Fruit fly (Drosophila melanogaster) whole organism, prepupa: ENCODE data around the gene CG5149.
A peak's percentile ranks its signal among the peaks of the same experiment; 100 is the strongest.

ENCODE experiments used
- Blimp-1 ChIP-seq: fragments of 200-800 bp; sonication (Bioruptor generic); optimal IDR thresholded peaks from 3 replicates; lab custom pipeline; 2017; ENCODE audit warnings: missing biosample characterization, missing genetic modification characterization, mild to moderate bottlenecking, moderate library complexity, missing genetic modification reagents
- CG10631 ChIP-seq: fragments of 200-800 bp; sonication (Bioruptor generic); optimal IDR thresholded peaks from 2 replicates; lab custom pipeline; 2016; ENCODE audit warnings: missing biosample characterization, missing genetic modification characterization
- CG10669 ChIP-seq: fragments of 200-800 bp; sonication (Bioruptor generic); optimal IDR thresholded peaks from 3 replicates; lab custom pipeline; 2018; ENCODE audit warnings: missing biosample characterization, mild to moderate bottlenecking, missing genetic modification characterization, moderate library complexity
- CG11762 ChIP-seq: fragments of 200-800 bp; sonication (Bioruptor generic); optimal IDR thresholded peaks from 3 replicates; lab custom pipeline; 2016; ENCODE audit warnings: missing biosample characterization, missing genetic modification characterization; ENCODE audit not compliant: insufficient read depth
- CG11902 ChIP-seq: fragments of 200-800 bp; sonication (Bioruptor generic); optimal IDR thresholded peaks from 3 replicates; lab custom pipeline; 2016; ENCODE audit warnings: missing biosample characterization, missing genetic modification characterization
- CG15336 ChIP-seq: fragments of 200-800 bp; sonication (Bioruptor generic); IDR thresholded peaks from 2 replicates; pipeline ENCODE4 v1.3.6; 2022; ENCODE audit warnings: missing biosample characterization, missing genetic modification characterization
- CG16779 ChIP-seq: fragments of 200-800 bp; sonication (Bioruptor generic); optimal IDR thresholded peaks from 3 replicates; lab custom pipeline; 2017; ENCODE audit warnings: missing biosample characterization, mild to moderate bottlenecking, missing genetic modification characterization
- CG31627 ChIP-seq: fragments of 200-800 bp; sonication (Bioruptor generic); optimal IDR thresholded peaks from 3 replicates; lab custom pipeline; 2016; ENCODE audit warnings: missing biosample characterization, missing genetic modification characterization
- CG32006 ChIP-seq: fragments of 200-800 bp; sonication (Bioruptor generic); optimal IDR thresholded peaks from 3 replicates; lab custom pipeline; 2017; ENCODE audit warnings: missing biosample characterization, mild to moderate bottlenecking, missing genetic modification characterization
- CG34406 ChIP-seq: fragments of 200-800 bp; sonication (Bioruptor generic); optimal IDR thresholded peaks from 3 replicates; lab custom pipeline; 2016; ENCODE audit warnings: missing biosample characterization, missing genetic modification characterization
- CG3919 ChIP-seq: fragments of 200-800 bp; sonication (Bioruptor generic); optimal IDR thresholded peaks from 3 replicates; lab custom pipeline; 2016; ENCODE audit warnings: missing biosample characterization, missing genetic modification characterization
- CG6163 ChIP-seq: fragments of 200-800 bp; sonication (Bioruptor generic); IDR thresholded peaks from 3 replicates; pipeline ENCODE4 v1.3.6; 2022; ENCODE audit warnings: missing biosample characterization, missing genetic modification characterization
- CG6276 ChIP-seq: fragments of 200-800 bp; sonication (Bioruptor generic); optimal IDR thresholded peaks from 2 replicates; lab custom pipeline; 2017; ENCODE audit warnings: missing biosample characterization, mild to moderate bottlenecking, missing genetic modification characterization
- CG6808 ChIP-seq: fragments of 200-800 bp; sonication (Bioruptor generic); optimal IDR thresholded peaks from 3 replicates; lab custom pipeline; 2017; ENCODE audit warnings: missing biosample characterization, missing genetic modification characterization, mild to moderate bottlenecking, moderate library complexity, missing genetic modification reagents
- CG7368 ChIP-seq: fragments of 200-800 bp; sonication (Bioruptor generic); optimal IDR thresholded peaks from 3 replicates; lab custom pipeline; 2016; ENCODE audit warnings: missing biosample characterization, missing genetic modification characterization
- CG8119 ChIP-seq: fragments of 200-800 bp; sonication (Bioruptor generic); IDR thresholded peaks from 3 replicates; pipeline ENCODE4 v1.3.6; 2022; ENCODE audit warnings: missing biosample characterization, missing genetic modification characterization
- CG8319 ChIP-seq: fragments of 200-800 bp; sonication (Bioruptor generic); optimal IDR thresholded peaks from 3 replicates; lab custom pipeline; 2016; ENCODE audit warnings: missing biosample characterization, missing genetic modification characterization
- CG8632 ChIP-seq: fragments of 200-800 bp; sonication (Bioruptor generic); optimal IDR thresholded peaks from 3 replicates; lab custom pipeline; 2016; ENCODE audit warnings: missing biosample characterization, missing genetic modification characterization
- CG9139 ChIP-seq: fragments of 200-800 bp; sonication (Bioruptor generic); optimal IDR thresholded peaks from 3 replicates; lab custom pipeline; 2017; ENCODE audit warnings: missing biosample characterization, mild to moderate bottlenecking, missing genetic modification characterization
- Eip75B ChIP-seq: fragments of 200-800 bp; sonication (Bioruptor generic); optimal IDR thresholded peaks from 3 replicates; lab custom pipeline; 2016; ENCODE audit warnings: missing biosample characterization, missing genetic modification characterization
- Eip78C ChIP-seq: fragments of 200-800 bp; sonication (Bioruptor generic); peaks from one replicate; lab custom pipeline; 2016; ENCODE audit warnings: missing biosample characterization, missing genetic modification characterization
- Eip93F ChIP-seq: fragments of 200-800 bp; sonication (Bioruptor generic); optimal IDR thresholded peaks from 2 replicates; lab custom pipeline; 2016; ENCODE audit warnings: missing biosample characterization, mild to moderate bottlenecking, missing genetic modification characterization
- Ets21C ChIP-seq: fragments of 200-800 bp; sonication (Bioruptor generic); optimal IDR thresholded peaks from 3 replicates; lab custom pipeline; 2016; ENCODE audit warnings: missing biosample characterization, missing genetic modification characterization
- Ets96B ChIP-seq: fragments of 200-800 bp; optimal IDR thresholded peaks from 2 replicates; lab custom pipeline; 2019; ENCODE audit warnings: missing biosample characterization, mild to moderate bottlenecking, missing genetic modification characterization, moderate library complexity
- Gug ChIP-seq: fragments of 200-800 bp; sonication (Bioruptor generic); IDR thresholded peaks from 2 replicates; pipeline ENCODE4 v1.3.6; 2022; ENCODE audit warnings: missing biosample characterization, missing genetic modification characterization
- Hr38 ChIP-seq: sonication (Bioruptor generic); optimal IDR thresholded peaks from 2 replicates; lab custom pipeline; 2016; ENCODE audit warnings: missing biosample characterization, missing genetic modification characterization
- Hr39 ChIP-seq: fragments of 200-800 bp; sonication (Bioruptor generic); optimal IDR thresholded peaks from 2 replicates; lab custom pipeline; 2016; ENCODE audit warnings: missing biosample characterization, missing genetic modification characterization
- Hr4 ChIP-seq: fragments of 200-800 bp; sonication (Bioruptor generic); optimal IDR thresholded peaks from 3 replicates; lab custom pipeline; 2016; ENCODE audit warnings: missing biosample characterization, missing genetic modification characterization
- OdsH ChIP-seq: fragments of 200-800 bp; sonication (Bioruptor generic); optimal IDR thresholded peaks from 3 replicates; lab custom pipeline; 2016; ENCODE audit warnings: missing biosample characterization, missing genetic modification characterization
- Sox102F ChIP-seq: fragments of 200-800 bp; sonication (Bioruptor generic); optimal IDR thresholded peaks from 2 replicates; lab custom pipeline; 2016; ENCODE audit warnings: missing biosample characterization, mild to moderate bottlenecking, missing genetic modification characterization
- Sox15 ChIP-seq: fragments of 200-800 bp; sonication (Bioruptor generic); optimal IDR thresholded peaks from 3 replicates; lab custom pipeline; 2016; ENCODE audit warnings: missing biosample characterization, missing genetic modification characterization
- achi ChIP-seq: fragments of 200-800 bp; sonication (Bioruptor generic); optimal IDR thresholded peaks from 3 replicates; lab custom pipeline; 2016; ENCODE audit warnings: missing biosample characterization, missing genetic modification characterization
- cyc ChIP-seq: fragments of 200-800 bp; sonication (Bioruptor generic); optimal IDR thresholded peaks from 3 replicates; lab custom pipeline; 2016; ENCODE audit warnings: missing biosample characterization, missing genetic modification characterization
- dac ChIP-seq: fragments of 200-800 bp; sonication (Bioruptor generic); optimal IDR thresholded peaks from 2 replicates; lab custom pipeline; 2017; ENCODE audit warnings: missing biosample characterization, mild to moderate bottlenecking, missing genetic modification characterization
- eg ChIP-seq: fragments of 200-800 bp; sonication (Bioruptor generic); IDR thresholded peaks from 3 replicates; pipeline ENCODE4 v1.3.6; 2022; ENCODE audit warnings: missing biosample characterization, missing genetic modification characterization
- esn ChIP-seq: fragments of 200-800 bp; sonication (Bioruptor generic); optimal IDR thresholded peaks from 2 replicates; lab custom pipeline; 2016; ENCODE audit warnings: missing biosample characterization, mild to moderate bottlenecking, missing genetic modification characterization, moderate library complexity
- fd85E ChIP-seq: fragments of 200-800 bp; sonication (Bioruptor generic); optimal IDR thresholded peaks from 3 replicates; lab custom pipeline; 2016; ENCODE audit warnings: missing biosample characterization, missing genetic modification characterization
- lz ChIP-seq: fragments of 200-800 bp; sonication (Bioruptor generic); optimal IDR thresholded peaks from 3 replicates; lab custom pipeline; 2016; ENCODE audit warnings: missing biosample characterization, missing genetic modification characterization
- net ChIP-seq: fragments of 200-800 bp; sonication (Bioruptor generic); optimal IDR thresholded peaks from 3 replicates; lab custom pipeline; 2016; ENCODE audit warnings: missing biosample characterization, missing genetic modification characterization
- pdm3 ChIP-seq: fragments of 200-800 bp; sonication (Bioruptor generic); optimal IDR thresholded peaks from 3 replicates; lab custom pipeline; 2016; ENCODE audit warnings: missing biosample characterization, missing genetic modification characterization
- salr ChIP-seq, 2 experiments: fragments of 200-800 bp; sonication (Bioruptor generic); optimal IDR thresholded peaks; 3 replicates each; lab custom pipeline; 2016 to 2018; ENCODE audit warnings: missing biosample characterization in 2 of 2, missing genetic modification characterization in 2 of 2, mild to moderate bottlenecking in 1 of 2
- spab ChIP-seq: fragments of 200-800 bp; sonication (Bioruptor generic); optimal IDR thresholded peaks from 2 replicates; lab custom pipeline; 2017; ENCODE audit warnings: missing biosample characterization, mild to moderate bottlenecking, missing genetic modification characterization, missing genetic modification reagents
- ss ChIP-seq, 2 experiments: fragments of 200-800 bp; sonication (Bioruptor generic); optimal IDR thresholded peaks; 2 replicates in 1 of 2; 3 replicates in 1 of 2; lab custom pipeline; 2017 to 2018; ENCODE audit warnings: mild to moderate bottlenecking in 2 of 2, missing biosample characterization in 2 of 2, missing genetic modification characterization in 2 of 2, moderate library complexity in 1 of 2
- svp ChIP-seq: fragments of 200-800 bp; sonication (Bioruptor generic); peaks from one replicate; lab custom pipeline; 2016; ENCODE audit warnings: missing biosample characterization, missing genetic modification characterization
- topi ChIP-seq: fragments of 200-800 bp; sonication (Bioruptor generic); optimal IDR thresholded peaks from 3 replicates; lab custom pipeline; 2016; ENCODE audit warnings: missing biosample characterization, missing genetic modification characterization
- vri ChIP-seq: fragments of 200-800 bp; sonication (Bioruptor generic); optimal IDR thresholded peaks from 3 replicates; lab custom pipeline; 2016; ENCODE audit warnings: missing biosample characterization, mild to moderate bottlenecking, missing genetic modification characterization

Gene CG5149

DNA sequence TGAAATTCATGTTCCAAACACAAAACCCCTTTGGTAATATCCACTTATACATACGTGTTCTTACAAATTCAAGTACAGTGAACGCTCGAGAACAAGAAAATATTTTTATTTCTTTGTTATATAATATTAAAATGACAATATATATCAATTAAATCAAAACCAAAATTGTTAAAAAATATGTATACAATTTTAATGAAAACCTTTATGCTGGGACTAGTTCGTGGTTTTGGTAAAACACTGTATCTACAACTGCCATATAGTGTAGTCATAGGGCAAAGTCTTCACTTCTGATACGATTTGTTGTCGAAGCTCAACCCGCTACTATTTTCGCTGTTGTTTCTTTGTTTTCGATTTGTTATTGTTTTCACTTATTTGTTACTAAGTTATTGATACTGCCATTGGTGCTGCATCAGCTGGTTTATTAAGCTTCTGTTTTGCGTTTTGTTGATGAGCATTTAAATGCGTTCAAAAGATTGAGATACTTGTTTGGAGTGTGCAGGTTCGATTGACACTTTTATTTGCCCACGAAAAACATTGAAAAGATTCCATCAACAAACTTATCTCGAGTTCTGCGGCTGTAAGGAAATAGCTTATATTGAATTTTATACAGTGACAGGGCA is 46.8 kb upstream of the CG5149 start (continued):
- TF ChIP-seq Eip93F (no peak), CG7368 (GFP tag; lab: Kevin White, UChicago) (peak; percentile 6), salr (GFP tag; optimal IDR thresholded peaks at IDR 0.05; lab: Kevin White, UChicago) (no peak), Sox102F (GFP tag; lab: Kevin White, UChicago) (peak; percentile 23), CG11762 (GFP tag; lab: Kevin White, UChicago) (peak; percentile 14), CG8632 (no peak), CG34406 (GFP tag; lab: Kevin White, UChicago) (peak; percentile 36), Eip78C (GFP tag; lab: Kevin White, UChicago) (peak; percentile 77), CG3919 (GFP tag; lab: Kevin White, UChicago) (no peak), net (GFP tag; lab: Kevin White, UChicago) (peak; percentile 43), topi (GFP tag; lab: Kevin White, UChicago) (peak; percentile 18), svp (GFP tag; lab: Kevin White, UChicago) (peak; percentile 76), vri (GFP tag; lab: Kevin White, UChicago) (no peak), CG11902 (no peak), cyc (peak; percentile 20), CG10669 (GFP tag; lab: Kevin White, UChicago) (peak; percentile 11), CG8319 (GFP tag; lab: Kevin White, UChicago) (no peak), CG10631 (GFP tag; lab: Kevin White, UChicago) (peak; percentile 21), CG9139 (GFP tag; lab: Kevin White, UChicago) (peak; percentile 45), spab (GFP tag; lab: Kevin White, UChicago) (peak; percentile 5), CG8119 (GFP tag; lab: Robert Waterston, UW) (peak; percentile 67)

DNA sequence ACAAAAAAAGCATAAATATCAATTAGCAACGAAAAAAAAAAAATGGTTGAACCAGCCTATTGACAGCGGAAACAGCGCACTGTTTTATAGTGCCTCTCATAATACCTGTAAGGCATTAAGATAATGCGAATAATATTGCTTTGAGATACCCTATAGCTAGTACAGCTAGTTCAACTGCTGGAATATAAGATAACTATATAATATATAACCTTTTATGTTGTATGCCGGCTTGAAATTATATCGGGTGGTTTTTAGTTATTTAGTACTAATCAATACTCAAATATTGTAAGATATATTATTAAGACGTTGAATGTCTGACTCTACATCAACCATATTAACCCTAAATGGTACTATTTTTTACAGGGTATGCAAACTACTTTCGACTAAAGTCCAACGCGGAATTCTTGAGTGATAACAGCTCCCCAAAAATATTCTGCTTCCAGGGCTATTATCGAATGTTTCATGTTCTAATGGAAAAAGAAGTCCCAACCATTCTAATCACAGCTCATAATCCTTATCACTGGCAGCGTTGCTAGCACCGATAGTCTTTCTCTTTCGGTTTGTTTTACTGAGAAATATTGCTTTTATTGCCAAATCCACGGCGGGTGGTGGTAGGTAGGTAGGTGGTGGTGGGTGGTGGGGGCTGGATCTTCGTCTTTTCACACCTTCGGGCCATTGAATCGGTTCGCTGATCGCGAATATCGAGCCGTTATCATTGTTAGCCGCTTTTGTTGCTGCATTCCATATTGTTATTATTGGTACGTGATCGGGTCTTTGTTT is 46.1 kb upstream of the CG5149 start:
- TF ChIP-seq OdsH (GFP tag; lab: Kevin White, UChicago) (peak; percentile 23), vri (GFP tag; lab: Kevin White, UChicago) (peak; percentile 74), Eip78C (GFP tag; lab: Kevin White, UChicago) (peak; percentile 60), Hr39 (GFP tag; lab: Kevin White, UChicago) (no peak), Blimp-1 (no peak), fd85E (GFP tag; lab: Kevin White, UChicago) (no peak), CG31627 (GFP tag; lab: Kevin White, UChicago) (no peak), eg (GFP tag; lab: Robert Waterston, UW) (peak; percentile 49; the same call in 1 of the 3 replicates), CG34406 (GFP tag; lab: Kevin White, UChicago) (peak; percentile 31), lz (GFP tag; lab: Kevin White, UChicago) (peak; percentile 3), CG8319 (GFP tag; lab: Kevin White, UChicago) (no peak), Gug (0 out of 2 replicates have a peak, but pooled peaks have one; percentile 8), CG8632 (no peak), Sox15 (no peak), Ets96B (tag; lab: Kevin White, UChicago) (peak; percentile 48), salr (GFP tag; optimal IDR thresholded peaks at IDR 0.05; lab: Kevin White, UChicago) (no peak), CG3919 (GFP tag; lab: Kevin White, UChicago) (no peak), Hr38 (GFP tag; lab: Kevin White, UChicago) (no peak), pdm3 (GFP tag; lab: Kevin White, UChicago) (no peak), CG11902 (no peak), CG32006 (GFP tag; lab: Kevin White, UChicago) (peak; percentile 56), Eip75B (peak; percentile 11), CG15336 (peak; percentile 61), Hr4 (peak; percentile 41), CG6163 (GFP tag; lab: Robert Waterston, UW) (no peak), CG16779 (no peak), CG6808 (no peak), ss (GFP tag; optimal IDR thresholded peaks at IDR 0.05; lab: Kevin White, UChicago) (no peak), Ets21C (GFP tag; lab: Kevin White, UChicago) (no peak), CG6276 (GFP tag; lab: Kevin White, UChicago) (no peak), dac (no peak), CG10631 (GFP tag; lab: Kevin White, UChicago) (peak; percentile 18), achi (GFP tag; lab: Kevin White, UChicago) (peak; percentile 15), esn (peak; percentile 21), CG8119 (GFP tag; lab: Robert Waterston, UW) (peak; percentile 64), CG11762 (GFP tag; lab: Kevin White, UChicago) (no peak)
